Worm (Caenorhabditis elegans): ENCODE results near the gene Y39G8B.13.

DNA sequence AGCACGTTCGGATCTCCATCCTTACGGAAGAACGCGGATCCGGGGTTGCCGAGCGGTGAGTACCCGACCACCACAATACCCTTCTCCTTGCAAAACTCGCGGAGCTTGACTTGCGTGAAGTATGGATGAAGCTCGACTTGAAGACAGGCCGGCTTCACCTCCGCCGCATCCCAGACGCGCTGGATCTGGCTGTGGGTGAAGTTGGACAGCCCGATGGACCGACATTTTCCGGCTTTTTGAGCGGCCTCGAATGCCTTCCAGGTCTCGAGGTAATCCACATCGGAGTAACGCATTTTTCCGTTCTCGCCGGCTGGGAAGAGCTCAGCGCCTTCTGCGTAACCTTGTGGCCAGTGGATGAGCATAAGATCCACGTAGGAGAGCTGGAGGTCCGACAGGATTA lies 10.6 kb downstream of the Y39G8B.13 start:
- TF ChIP-seq W03F9.2 (tag; optimal IDR thresholded peaks at IDR 0.05) (no peak), dao-5 (tag; optimal IDR thresholded peaks at IDR 0.05) (no peak), him-1 (tag; optimal IDR thresholded peaks at IDR 0.05) (no peak)
